Fruit fly (Drosophila melanogaster) whole organism, embryonic: ENCODE measurements around the gene CG32554.
A peak's percentile ranks its signal among the peaks of the same experiment; 100 is the strongest.

Source experiments
- Adf1 ChIP-seq: fragments of 200-800 bp; sonication (Bioruptor generic); IDR thresholded peaks from 2 replicates; pipeline ENCODE4 v1.3.6; 2022; ENCODE audit warnings: missing biosample characterization, missing genetic modification characterization
- Awh ChIP-seq: fragments of 200-800 bp; sonication (Bioruptor generic); IDR thresholded peaks from 2 replicates; pipeline ENCODE4, ENCODE4 v1.3.6; 2022; ENCODE audit warnings: missing biosample characterization, missing genetic modification characterization
- CG10321 ChIP-seq: fragments of 200-800 bp; sonication (Bioruptor generic); IDR thresholded peaks from 2 replicates; pipeline ENCODE4 v1.3.6; 2022; ENCODE audit warnings: missing biosample characterization, missing genetic modification characterization
- CG1233 ChIP-seq: fragments of 200-800 bp; sonication (Bioruptor generic); optimal IDR thresholded peaks from 4 replicates; lab custom pipeline; 2018; ENCODE audit warnings: missing biosample characterization, mild to moderate bottlenecking, missing genetic modification characterization
- CG15011 ChIP-seq: fragments of 200-800 bp; sonication (Bioruptor generic); optimal IDR thresholded peaks from 3 replicates; lab custom pipeline; 2018; ENCODE audit warnings: missing biosample characterization, mild to moderate bottlenecking, missing genetic modification characterization
- CG15269 ChIP-seq: fragments of 200-800 bp; sonication (Bioruptor generic); optimal IDR thresholded peaks from 2 replicates; lab custom pipeline; 2018; ENCODE audit warnings: missing biosample characterization, mild to moderate bottlenecking, missing genetic modification characterization, moderate library complexity
- CG15696 ChIP-seq: fragments of 200-800 bp; sonication (Bioruptor generic); optimal IDR thresholded peaks from 2 replicates; lab custom pipeline; 2019; ENCODE audit warnings: missing biosample characterization, mild to moderate bottlenecking, missing genetic modification characterization, moderate library complexity
- CG1602 ChIP-seq: fragments of 200-800 bp; sonication (Bioruptor generic); optimal IDR thresholded peaks from 3 replicates; lab custom pipeline; 2016; ENCODE audit warnings: missing biosample characterization, missing genetic modification characterization
- CG2120 ChIP-seq: fragments of 200-800 bp; sonication (Bioruptor generic); optimal IDR thresholded peaks from 3 replicates; lab custom pipeline; 2016; ENCODE audit warnings: missing biosample characterization, missing genetic modification characterization
- CG30020 ChIP-seq: fragments of 200-800 bp; optimal IDR thresholded peaks from 2 replicates; lab custom pipeline; 2019; ENCODE audit warnings: missing biosample characterization, mild to moderate bottlenecking, missing genetic modification characterization, moderate library complexity
- CG33213 ChIP-seq: fragments of 200-800 bp; sonication (Bioruptor generic); optimal IDR thresholded peaks from 3 replicates; lab custom pipeline; 2016; ENCODE audit warnings: missing biosample characterization, missing genetic modification characterization
- CG4424 ChIP-seq: fragments of 200-800 bp; sonication (Bioruptor generic); optimal IDR thresholded peaks from 3 replicates; lab custom pipeline; 2016; ENCODE audit warnings: missing biosample characterization, missing genetic modification characterization
- CG6254 ChIP-seq: fragments of 200-800 bp; sonication (Bioruptor generic); optimal IDR thresholded peaks from 3 replicates; lab custom pipeline; 2017; ENCODE audit warnings: mild to moderate bottlenecking, missing biosample characterization, missing genetic modification reagents, missing genetic modification characterization
- CG6683 ChIP-seq: fragments of 200-800 bp; sonication (Bioruptor generic); optimal IDR thresholded peaks from 2 replicates; lab custom pipeline; 2017; ENCODE audit warnings: missing biosample characterization, mild to moderate bottlenecking, missing genetic modification characterization, missing genetic modification reagents
- CG6689 ChIP-seq: fragments of 200-800 bp; sonication (Bioruptor generic); IDR thresholded peaks from 2 replicates; pipeline ENCODE4 v1.3.6; 2022; ENCODE audit warnings: missing biosample characterization, missing genetic modification characterization
- CG6813 ChIP-seq: fragments of 200-800 bp; sonication (Bioruptor generic); optimal IDR thresholded peaks from 2 replicates; lab custom pipeline; 2017; ENCODE audit warnings: missing biosample characterization, missing genetic modification characterization, mild to moderate bottlenecking, moderate library complexity, missing genetic modification reagents
- CG7928 ChIP-seq: fragments of 200-800 bp; sonication (Bioruptor generic); optimal IDR thresholded peaks from 2 replicates; lab custom pipeline; 2017; ENCODE audit warnings: missing biosample characterization, mild to moderate bottlenecking, missing genetic modification characterization
- CG9609 ChIP-seq: fragments of 200-800 bp; sonication (Bioruptor generic); optimal IDR thresholded peaks from 3 replicates; lab custom pipeline; 2016; ENCODE audit warnings: missing biosample characterization, missing genetic modification characterization
- CG9932 ChIP-seq: fragments of 200-800 bp; sonication (Bioruptor generic); IDR thresholded peaks from 2 replicates; pipeline ENCODE4 v1.3.6; 2022; ENCODE audit warnings: missing biosample characterization, missing genetic modification characterization
- Dek ChIP-seq: fragments of 200-800 bp; sonication (Bioruptor generic); optimal IDR thresholded peaks from 3 replicates; lab custom pipeline; 2019; ENCODE audit warnings: missing biosample characterization, mild to moderate bottlenecking, missing genetic modification characterization, moderate library complexity
- Dip3 ChIP-seq: fragments of 200-800 bp; sonication (Bioruptor generic); optimal IDR thresholded peaks from 3 replicates; lab custom pipeline; 2016; ENCODE audit warnings: missing biosample characterization, missing genetic modification characterization
- Dp ChIP-seq: fragments of 200-800 bp; sonication (Bioruptor generic); optimal IDR thresholded peaks from 2 replicates; lab custom pipeline; 2018; ENCODE audit warnings: missing biosample characterization, mild to moderate bottlenecking, missing genetic modification characterization, moderate library complexity
- Drgx ChIP-seq: fragments of 200-800 bp; sonication (Bioruptor generic); IDR thresholded peaks from 2 replicates; pipeline ENCODE4 v1.3.6; 2022; ENCODE audit warnings: missing biosample characterization, missing genetic modification characterization
- E2f1 ChIP-seq: fragments of 200-800 bp; sonication (Bioruptor generic); IDR thresholded peaks from 2 replicates; pipeline ENCODE4 v1.3.6; 2022; ENCODE audit warnings: missing biosample characterization, missing genetic modification characterization
- Ets65A ChIP-seq: fragments of 200-800 bp; sonication (Bioruptor generic); peaks from one replicate; lab custom pipeline; 2016; ENCODE audit warnings: missing biosample characterization, missing genetic modification characterization
- Mes4 ChIP-seq: fragments of 200-800 bp; sonication (Bioruptor generic); optimal IDR thresholded peaks from 2 replicates; lab custom pipeline; 2016; ENCODE audit warnings: missing biosample characterization, missing genetic modification characterization
- NC2α ChIP-seq: fragments of 200-800 bp; sonication (Bioruptor generic); optimal IDR thresholded peaks from 2 replicates; lab custom pipeline; 2016; ENCODE audit warnings: missing biosample characterization, missing genetic modification characterization
- Nf-YB ChIP-seq: fragments of 200-800 bp; sonication (Bioruptor generic); optimal IDR thresholded peaks from 3 replicates; lab custom pipeline; 2019; ENCODE audit warnings: missing biosample characterization, mild to moderate bottlenecking, missing genetic modification characterization, moderate library complexity
- Rfx ChIP-seq: fragments of 200-800 bp; sonication (Bioruptor generic); IDR thresholded peaks from 2 replicates; pipeline ENCODE4 v1.3.6; 2022; ENCODE audit warnings: missing biosample characterization, missing genetic modification characterization
- Rx ChIP-seq: fragments of 200-800 bp; sonication (Bioruptor generic); IDR thresholded peaks from 2 replicates; pipeline ENCODE4 v1.3.6; 2022; ENCODE audit warnings: missing biosample characterization, missing genetic modification characterization
- Taf1 ChIP-seq: fragments of 200-800 bp; sonication (Bioruptor generic); IDR thresholded peaks from 2 replicates; pipeline ENCODE4 v1.3.6; 2022; ENCODE audit warnings: missing biosample characterization, missing genetic modification characterization
- Trl ChIP-seq, 3 experiments: fragments of >200 bp in 2 of 3; fragments of 200-800 bp in 1 of 3; sonication (Bioruptor generic) in 1 of 3; optimal IDR thresholded peaks; 2 replicates in 1 of 3; 3 replicates in 2 of 3; lab custom pipeline; 2016 to 2017; ENCODE audit warnings: missing biosample characterization in 1 of 3, missing genetic modification characterization in 1 of 3
- dmrt99B ChIP-seq: fragments of 200-800 bp; sonication (Bioruptor generic); optimal IDR thresholded peaks from 2 replicates; lab custom pipeline; 2018; ENCODE audit warnings: missing biosample characterization, mild to moderate bottlenecking, missing genetic modification characterization, moderate library complexity
- lbe ChIP-seq: fragments of 200-800 bp; sonication (Bioruptor generic); optimal IDR thresholded peaks from 2 replicates; lab custom pipeline; 2016; ENCODE audit warnings: missing biosample characterization, mild to moderate bottlenecking, missing genetic modification characterization
- lmd ChIP-seq: fragments of 200-800 bp; sonication (Bioruptor generic); IDR thresholded peaks from 2 replicates; pipeline ENCODE4 v1.3.6; 2022; ENCODE audit warnings: missing biosample characterization, missing genetic modification characterization
- lola ChIP-seq, 3 experiments: fragments of >200 bp in 2 of 3; fragments of 200-800 bp in 1 of 3; sonication (Bioruptor generic) in 1 of 3; optimal IDR thresholded peaks; 2 replicates each; lab custom pipeline; 2017 to 2019; ENCODE audit warnings: missing biosample characterization in 3 of 3, missing genetic modification characterization in 3 of 3, mild to moderate bottlenecking in 1 of 3, moderate library complexity in 1 of 3
- prd ChIP-seq, 3 experiments: fragments of >200 bp in 2 of 3; fragments of 200-800 bp in 1 of 3; sonication (Bioruptor generic) in 1 of 3; optimal IDR thresholded peaks in 2 of 3; IDR thresholded peaks in 1 of 3; 2 replicates in 2 of 3; 3 replicates in 1 of 3; pipeline versions ENCODE4 v1.3.6 to Lab custom; 2017 to 2022; ENCODE audit warnings: missing biosample characterization in 1 of 3, missing genetic modification characterization in 1 of 3
- sd ChIP-seq: fragments of 200-800 bp; sonication (Bioruptor generic); optimal IDR thresholded peaks from 3 replicates; lab custom pipeline; 2018; ENCODE audit warnings: missing biosample characterization, mild to moderate bottlenecking, missing genetic modification characterization, moderate library complexity
- slbo ChIP-seq: fragments of 200-800 bp; sonication (Bioruptor generic); IDR thresholded peaks from 2 replicates; pipeline ENCODE4 v1.3.6; 2022; ENCODE audit warnings: missing biosample characterization, missing genetic modification characterization
- sob ChIP-seq: fragments of 200-800 bp; sonication (Bioruptor generic); IDR thresholded peaks from 2 replicates; pipeline ENCODE4 v1.3.6; 2022; ENCODE audit warnings: missing biosample characterization, missing genetic modification characterization
- stc ChIP-seq: fragments of 200-800 bp; sonication (Bioruptor generic); IDR thresholded peaks from 2 replicates; pipeline ENCODE4 v1.3.6; 2022; ENCODE audit warnings: missing biosample characterization, missing genetic modification characterization
- tna ChIP-seq: fragments of 200-800 bp; sonication (Bioruptor generic); IDR thresholded peaks from 2 replicates; pipeline ENCODE4 v1.3.6; 2022; ENCODE audit warnings: missing biosample characterization, missing genetic modification characterization; ENCODE audit not compliant: partially characterized antibody
- trem ChIP-seq: fragments of 200-800 bp; optimal IDR thresholded peaks from 3 replicates; lab custom pipeline; 2019; ENCODE audit warnings: missing biosample characterization, mild to moderate bottlenecking, missing genetic modification characterization, moderate library complexity

The CG32554 gene

dm6 chrX:17802353-17803121 lies 49.9 kb downstream of the CG32554 start (continued):
- TF ChIP-seq CG15696 (tag; lab: Kevin White, UChicago) (peak; percentile 24), Taf1 (peak; percentile 24; the same call in 1 of the 2 replicates), lmd (GFP tag; lab: Robert Waterston, UW) (peak; percentile 55), Drgx (GFP tag; lab: Robert Waterston, UW) (peak; percentile 49; the same call in 1 of the 2 replicates), CG2120 (GFP tag; lab: Kevin White, UChicago) (peak; percentile 61), CG30020 (tag; lab: Kevin White, UChicago) (no peak), trem (tag; lab: Kevin White, UChicago) (no peak), Trl (optimal IDR thresholded peaks at IDR 0.05; lab: Kevin White, UChicago) (no peak), Trl (GFP tag; optimal IDR thresholded peaks at IDR 0.05; lab: Kevin White, UChicago) (peak; percentile 1), CG6813 (peak; percentile 2), sob (GFP tag; lab: Robert Waterston, UW) (peak; percentile 27; the same call in 1 of the 2 replicates), dmrt99B (tag; lab: Kevin White, UChicago) (peak; percentile 65), CG1233 (GFP tag; lab: Kevin White, UChicago) (no peak), E2f1 (GFP tag; lab: Robert Waterston, UW) (peak; percentile 19; the same call in 1 of the 2 replicates), lola (GFP tag; optimal IDR thresholded peaks at IDR 0.05; lab: Kevin White, UChicago) (peak in 1 of 3 experiments; percentile 38), stc (GFP tag; lab: Robert Waterston, UW) (no peak), NC2α (GFP tag; lab: Kevin White, UChicago) (no peak), CG6683 (GFP tag; lab: Kevin White, UChicago) (no peak), CG10321 (peak; percentile 75), tna (GFP tag; lab: Robert Waterston, UW) (no peak), slbo (GFP tag; lab: Robert Waterston, UW) (peak; percentile 42; the same call in 1 of the 2 replicates), CG9932 (GFP tag; lab: Robert Waterston, UW) (peak; percentile 30; the same call in 1 of the 2 replicates), CG33213 (GFP tag; lab: Kevin White, UChicago) (no peak), Nf-YB (GFP tag; lab: Kevin White, UChicago) (peak; percentile 78), CG9609 (GFP tag; lab: Kevin White, UChicago) (no peak), CG7928 (GFP tag; lab: Kevin White, UChicago) (no peak), Mes4 (no peak), Rx (no peak), Rfx (GFP tag; lab: Robert Waterston, UW) (peak; percentile 28; the same call in 1 of the 2 replicates), Dek (tag; lab: Kevin White, UChicago) (peak; percentile 8), CG1602 (peak; percentile 25), CG15011 (peak; percentile 23), CG15269 (tag; lab: Kevin White, UChicago) (peak; percentile 31), lbe (GFP tag; lab: Kevin White, UChicago) (peak; percentile 34), CG4424 (GFP tag; lab: Kevin White, UChicago) (peak; percentile 33), Ets65A (GFP tag; lab: Kevin White, UChicago) (peak; percentile 85), CG6254 (GFP tag; lab: Kevin White, UChicago) (peak; percentile 15), sd (tag; lab: Kevin White, UChicago) (peak; percentile 62), Dp (GFP tag; lab: Kevin White, UChicago) (no peak), Dip3 (GFP tag; lab: Kevin White, UChicago) (no peak), Awh (GFP tag; lab: Robert Waterston, UW) (no peak), prd (optimal IDR thresholded peaks at IDR 0.05; lab: Kevin White, UChicago) (no peak), prd (GFP tag; IDR thresholded peaks at IDR 0.05; lab: Robert Waterston, UW) (peak; percentile 57; the same call in 1 of the 3 replicates), Adf1 (peak; percentile 92), CG6689 (GFP tag; lab: Robert Waterston, UW) (peak; percentile 60)
